Fruit fly (Drosophila melanogaster) whole organism, embryonic: ENCODE data around the gene CG7556.
A peak's percentile ranks its signal among the peaks of the same experiment; 100 is the strongest.

Experiments used
- CG2199 ChIP-seq: fragments of 200-800 bp; sonication (Bioruptor generic); IDR thresholded peaks from 3 replicates; pipeline ENCODE4 v1.3.6; 2022; ENCODE audit warnings: missing biosample characterization, missing genetic modification characterization
- cas ChIP-seq: fragments of 200-800 bp; sonication (Bioruptor generic); IDR thresholded peaks from 2 replicates; pipeline ENCODE4 v1.3.6; 2022; ENCODE audit warnings: missing biosample characterization, missing genetic modification characterization
- ranshi ChIP-seq: fragments of 200-800 bp; sonication (Bioruptor generic); IDR thresholded peaks from 2 replicates; pipeline ENCODE4 v1.3.6; 2022; ENCODE audit warnings: missing biosample characterization, missing genetic modification characterization

- TF ChIP-seq ranshi (GFP tag; lab: Robert Waterston, UW) (no peak), CG2199 (GFP tag; lab: Robert Waterston, UW) (0 out of 3 replicates have a peak, but pooled peaks have one; percentile 53), cas (GFP tag; lab: Robert Waterston, UW) (no peak)
These were observed 40.8 kb upstream of the CG7556 start, which contains the start of gene CG7884 for dm6 chrX:19220415-19220814.
